Worm (Caenorhabditis elegans): Measurements from ENCODE around the gene B0281.4.

ce11 chrII:2300861-2301260 lies 2.2 kb upstream of the B0281.4 start, which contains the start of gene B0281.5:
- TF ChIP-seq nhr-111 (GFP tag; optimal IDR thresholded peaks at IDR 0.05) (no peak), nhr-76 (tag; optimal IDR thresholded peaks at IDR 0.05) (no peak), set-16 (GFP tag; IDR thresholded peaks at IDR 0.05) (no peak), lin-39 (tag; optimal IDR thresholded peaks at IDR 0.05) (no peak), egl-27 (tag; optimal IDR thresholded peaks at IDR 0.05) (no peak), F49E8.2 (tag; optimal IDR thresholded peaks at IDR 0.05; ENCODE audit: borderline replicate concordance) (no peak), lin-15B (tag; optimal IDR thresholded peaks at IDR 0.05) (no peak), unc-39 (tag; optimal IDR thresholded peaks at IDR 0.05) (no peak), fkh-10 (GFP tag; optimal IDR thresholded peaks at IDR 0.05) (no peak), sdz-12 (GFP tag; optimal IDR thresholded peaks at IDR 0.05) (no peak)

Data from whole organism, L4 larva.